Fruit fly (Drosophila melanogaster) whole organism, embryonic: ENCODE results near the gene CG6295.

Experiments used
- Ada2b ChIP-seq: fragments of 200-800 bp; sonication (Bioruptor generic); IDR thresholded peaks from 2 replicates; pipeline ENCODE4 v1.3.6; 2022; ENCODE audit warnings: missing biosample characterization, missing genetic modification characterization
- Atf3 ChIP-seq: fragments of 200-800 bp; sonication (Bioruptor generic); optimal IDR thresholded peaks from 3 replicates; lab custom pipeline; 2016; ENCODE audit warnings: missing biosample characterization, missing genetic modification characterization
- Bteb2 ChIP-seq: fragments of 200-800 bp; sonication (Bioruptor generic); optimal IDR thresholded peaks from 2 replicates; lab custom pipeline; 2016; ENCODE audit warnings: missing biosample characterization, missing genetic modification characterization
- CG10147 ChIP-seq: fragments of 200-800 bp; sonication (Bioruptor generic); optimal IDR thresholded peaks from 2 replicates; lab custom pipeline; 2019; ENCODE audit warnings: missing biosample characterization, mild to moderate bottlenecking, missing genetic modification characterization, moderate library complexity
- CG1024 ChIP-seq: fragments of 200-800 bp; sonication (Bioruptor generic); IDR thresholded peaks from 2 replicates; pipeline ENCODE4 v1.3.6; 2022; ENCODE audit warnings: missing biosample characterization, missing genetic modification characterization
- CG1233 ChIP-seq: fragments of 200-800 bp; sonication (Bioruptor generic); optimal IDR thresholded peaks from 4 replicates; lab custom pipeline; 2018; ENCODE audit warnings: missing biosample characterization, mild to moderate bottlenecking, missing genetic modification characterization
- CG15696 ChIP-seq: fragments of 200-800 bp; sonication (Bioruptor generic); optimal IDR thresholded peaks from 2 replicates; lab custom pipeline; 2019; ENCODE audit warnings: missing biosample characterization, mild to moderate bottlenecking, missing genetic modification characterization, moderate library complexity
- CG17361 ChIP-seq: fragments of 200-800 bp; sonication (Bioruptor generic); IDR thresholded peaks from 3 replicates; pipeline ENCODE4 v1.3.6; 2022; ENCODE audit warnings: missing biosample characterization, missing genetic modification characterization
- CG1832 ChIP-seq: fragments of 200-800 bp; sonication (Bioruptor generic); optimal IDR thresholded peaks from 2 replicates; lab custom pipeline; 2017; ENCODE audit warnings: missing biosample characterization, mild to moderate bottlenecking, missing genetic modification characterization, inconsistent platforms
- CG18476 ChIP-seq: fragments of 200-800 bp; sonication (Bioruptor generic); optimal IDR thresholded peaks from 2 replicates; lab custom pipeline; 2016; ENCODE audit warnings: missing biosample characterization, mild to moderate bottlenecking, missing genetic modification characterization
- CG18619 ChIP-seq: fragments of 200-800 bp; sonication (Bioruptor generic); optimal IDR thresholded peaks from 3 replicates; lab custom pipeline; 2017; ENCODE audit warnings: missing biosample characterization, mild to moderate bottlenecking, missing genetic modification characterization
- CG30020 ChIP-seq: fragments of 200-800 bp; optimal IDR thresholded peaks from 2 replicates; lab custom pipeline; 2019; ENCODE audit warnings: missing biosample characterization, mild to moderate bottlenecking, missing genetic modification characterization, moderate library complexity
- CG30403 ChIP-seq: fragments of 200-800 bp; sonication (Bioruptor generic); optimal IDR thresholded peaks from 3 replicates; lab custom pipeline; 2016; ENCODE audit warnings: missing biosample characterization, missing genetic modification characterization
- CG31224 ChIP-seq: fragments of 200-800 bp; sonication (Bioruptor generic); IDR thresholded peaks from 2 replicates; pipeline ENCODE4 v1.3.6; 2022; ENCODE audit warnings: missing biosample characterization, missing genetic modification characterization
- CG31365 ChIP-seq: fragments of 200-800 bp; sonication (Bioruptor generic); optimal IDR thresholded peaks from 2 replicates; lab custom pipeline; 2018; ENCODE audit warnings: missing biosample characterization, mild to moderate bottlenecking, missing genetic modification characterization
- CG31388 ChIP-seq: fragments of 200-800 bp; sonication (Bioruptor generic); optimal IDR thresholded peaks from 2 replicates; lab custom pipeline; 2016; ENCODE audit warnings: missing biosample characterization, missing genetic modification characterization
- CG33213 ChIP-seq: fragments of 200-800 bp; sonication (Bioruptor generic); optimal IDR thresholded peaks from 3 replicates; lab custom pipeline; 2016; ENCODE audit warnings: missing biosample characterization, missing genetic modification characterization
- CG3407 ChIP-seq: fragments of 200-800 bp; sonication (Bioruptor generic); optimal IDR thresholded peaks from 2 replicates; lab custom pipeline; 2018; ENCODE audit warnings: missing biosample characterization, mild to moderate bottlenecking, missing genetic modification characterization
- CG4404 ChIP-seq: fragments of 200-800 bp; sonication (Bioruptor generic); IDR thresholded peaks from 2 replicates; pipeline ENCODE4 v1.3.6; 2022; ENCODE audit warnings: missing biosample characterization, missing genetic modification characterization
- CG4820 ChIP-seq: fragments of 200-800 bp; sonication (Bioruptor generic); optimal IDR thresholded peaks from 3 replicates; lab custom pipeline; 2016; ENCODE audit warnings: missing biosample characterization, missing genetic modification characterization
- CG8478 ChIP-seq: fragments of >200 bp; optimal IDR thresholded peaks from 2 replicates; lab custom pipeline; 2018
- CG9215 ChIP-seq: fragments of 200-800 bp; sonication (Bioruptor generic); IDR thresholded peaks from 2 replicates; pipeline ENCODE4 v1.3.6; 2022; ENCODE audit warnings: missing biosample characterization, missing genetic modification characterization
- Deaf1 ChIP-seq: fragments of 200-800 bp; optimal IDR thresholded peaks from 3 replicates; lab custom pipeline; 2019; ENCODE audit warnings: missing biosample characterization, mild to moderate bottlenecking, missing genetic modification characterization, moderate library complexity
- Dll ChIP-seq: fragments of 200-800 bp; sonication (Bioruptor generic); IDR thresholded peaks from 4 replicates; pipeline ENCODE4 v1.3.6; 2022; ENCODE audit warnings: missing biosample characterization, missing genetic modification characterization; ENCODE audit not compliant: partially characterized antibody
- GATAe ChIP-seq: fragments of 200-800 bp; sonication (Bioruptor generic); conservative IDR thresholded peaks from 2 replicates; pipeline ENCODE4 v1.3.6; 2022; ENCODE audit warnings: missing biosample characterization, missing genetic modification characterization
- Meics ChIP-seq: fragments of 200-800 bp; sonication (Bioruptor generic); optimal IDR thresholded peaks from 2 replicates; lab custom pipeline; 2017; ENCODE audit warnings: missing biosample characterization, mild to moderate bottlenecking, missing genetic modification characterization
- Mes4 ChIP-seq: fragments of 200-800 bp; sonication (Bioruptor generic); optimal IDR thresholded peaks from 2 replicates; lab custom pipeline; 2016; ENCODE audit warnings: missing biosample characterization, missing genetic modification characterization
- NC2β ChIP-seq: fragments of 200-800 bp; sonication (Bioruptor generic); optimal IDR thresholded peaks from 2 replicates; lab custom pipeline; 2016; ENCODE audit warnings: missing biosample characterization, missing genetic modification characterization
- NK7.1 ChIP-seq: fragments of 200-800 bp; sonication (Bioruptor generic); optimal IDR thresholded peaks from 3 replicates; lab custom pipeline; 2016; ENCODE audit warnings: missing biosample characterization, missing genetic modification characterization
- Neu2 ChIP-seq: fragments of 200-800 bp; sonication (Bioruptor generic); optimal IDR thresholded peaks from 3 replicates; lab custom pipeline; 2016; ENCODE audit warnings: missing biosample characterization, missing genetic modification characterization, borderline replicate concordance
- Nf-YB ChIP-seq: fragments of 200-800 bp; sonication (Bioruptor generic); optimal IDR thresholded peaks from 3 replicates; lab custom pipeline; 2019; ENCODE audit warnings: missing biosample characterization, mild to moderate bottlenecking, missing genetic modification characterization, moderate library complexity
- amos ChIP-seq: fragments of 200-800 bp; sonication (Bioruptor generic); IDR thresholded peaks from 2 replicates; pipeline ENCODE4 v1.3.6; 2022; ENCODE audit warnings: missing biosample characterization, missing genetic modification characterization; ENCODE audit not compliant: partially characterized antibody
- az2 ChIP-seq: fragments of 200-800 bp; sonication (Bioruptor generic); optimal IDR thresholded peaks from 3 replicates; lab custom pipeline; 2016; ENCODE audit warnings: missing biosample characterization, missing genetic modification characterization
- bab2 ChIP-seq: fragments of 200-800 bp; sonication (Bioruptor generic); optimal IDR thresholded peaks from 2 replicates; lab custom pipeline; 2016; ENCODE audit warnings: missing biosample characterization, missing genetic modification characterization
- esg ChIP-seq: fragments of 200-800 bp; sonication (Bioruptor generic); conservative IDR thresholded peaks from 2 replicates; pipeline ENCODE4 v1.3.6; 2022; ENCODE audit warnings: missing biosample characterization, missing genetic modification characterization
- fd64A ChIP-seq: fragments of 200-800 bp; sonication (Bioruptor generic); optimal IDR thresholded peaks from 3 replicates; lab custom pipeline; 2018; ENCODE audit warnings: missing biosample characterization, mild to moderate bottlenecking, missing genetic modification characterization
- gt ChIP-seq: fragments of 200-800 bp; sonication (Bioruptor generic); IDR thresholded peaks from 2 replicates; pipeline ENCODE4 v1.3.6; 2022; ENCODE audit warnings: missing biosample characterization, missing genetic modification characterization
- inv ChIP-seq: fragments of 200-800 bp; sonication (Bioruptor generic); IDR thresholded peaks from 2 replicates; pipeline ENCODE4 v1.3.6; 2022; ENCODE audit warnings: missing biosample characterization, missing genetic modification characterization; ENCODE audit not compliant: partially characterized antibody
- jing ChIP-seq: fragments of 200-800 bp; sonication (Bioruptor generic); optimal IDR thresholded peaks from 2 replicates; lab custom pipeline; 2018; ENCODE audit warnings: missing biosample characterization, mild to moderate bottlenecking, missing genetic modification characterization
- kay ChIP-seq: fragments of 200-800 bp; sonication (Bioruptor generic); optimal IDR thresholded peaks from 2 replicates; lab custom pipeline; 2016; ENCODE audit warnings: missing biosample characterization, missing genetic modification characterization
- luna ChIP-seq: fragments of 200-800 bp; sonication (Bioruptor generic); optimal IDR thresholded peaks from 2 replicates; lab custom pipeline; 2016; ENCODE audit warnings: missing biosample characterization, missing genetic modification characterization
- nerfin-2 ChIP-seq: fragments of 200-800 bp; sonication (Bioruptor generic); IDR thresholded peaks from 2 replicates; pipeline ENCODE4 v1.3.6; 2022; ENCODE audit warnings: missing biosample characterization, missing genetic modification characterization; ENCODE audit not compliant: partially characterized antibody
- odd ChIP-seq: fragments of 200-800 bp; sonication (Bioruptor generic); optimal IDR thresholded peaks from 2 replicates; lab custom pipeline; 2017; ENCODE audit warnings: missing biosample characterization, mild to moderate bottlenecking, missing genetic modification characterization
- peb ChIP-seq: fragments of 200-800 bp; sonication (Bioruptor generic); IDR thresholded peaks from 2 replicates; pipeline ENCODE4 v1.3.6; 2022; ENCODE audit warnings: missing biosample characterization, missing genetic modification characterization
- prd ChIP-seq, 3 experiments: fragments of >200 bp in 2 of 3; fragments of 200-800 bp in 1 of 3; sonication (Bioruptor generic) in 1 of 3; optimal IDR thresholded peaks in 2 of 3; IDR thresholded peaks in 1 of 3; 2 replicates in 2 of 3; 3 replicates in 1 of 3; pipeline versions ENCODE4 v1.3.6 to Lab custom; 2017 to 2022; ENCODE audit warnings: missing biosample characterization in 1 of 3, missing genetic modification characterization in 1 of 3
- repo ChIP-seq: fragments of 200-800 bp; sonication (Bioruptor generic); optimal IDR thresholded peaks from 2 replicates; lab custom pipeline; 2016; ENCODE audit warnings: missing biosample characterization, missing genetic modification characterization
- scrt ChIP-seq: fragments of 200-800 bp; sonication (Bioruptor generic); optimal IDR thresholded peaks from 2 replicates; lab custom pipeline; 2018; ENCODE audit warnings: missing biosample characterization, mild to moderate bottlenecking, missing genetic modification characterization, moderate library complexity
- sd ChIP-seq: fragments of 200-800 bp; sonication (Bioruptor generic); optimal IDR thresholded peaks from 3 replicates; lab custom pipeline; 2018; ENCODE audit warnings: missing biosample characterization, mild to moderate bottlenecking, missing genetic modification characterization, moderate library complexity
- stc ChIP-seq: fragments of 200-800 bp; sonication (Bioruptor generic); IDR thresholded peaks from 2 replicates; pipeline ENCODE4 v1.3.6; 2022; ENCODE audit warnings: missing biosample characterization, missing genetic modification characterization
- trem ChIP-seq: fragments of 200-800 bp; optimal IDR thresholded peaks from 3 replicates; lab custom pipeline; 2019; ENCODE audit warnings: missing biosample characterization, mild to moderate bottlenecking, missing genetic modification characterization, moderate library complexity
- ttk ChIP-seq: fragments of 200-800 bp; sonication (Bioruptor generic); IDR thresholded peaks from 2 replicates; pipeline ENCODE4 v2.1.2; 2022; ENCODE audit warnings: missing biosample characterization, missing genetic modification characterization
- unc-4 ChIP-seq: fragments of 200-800 bp; sonication (Bioruptor generic); IDR thresholded peaks from 2 replicates; pipeline ENCODE4 v1.3.6; 2022; ENCODE audit warnings: missing biosample characterization, missing genetic modification characterization; ENCODE audit not compliant: partially characterized antibody

Gene CG6295

DNA sequence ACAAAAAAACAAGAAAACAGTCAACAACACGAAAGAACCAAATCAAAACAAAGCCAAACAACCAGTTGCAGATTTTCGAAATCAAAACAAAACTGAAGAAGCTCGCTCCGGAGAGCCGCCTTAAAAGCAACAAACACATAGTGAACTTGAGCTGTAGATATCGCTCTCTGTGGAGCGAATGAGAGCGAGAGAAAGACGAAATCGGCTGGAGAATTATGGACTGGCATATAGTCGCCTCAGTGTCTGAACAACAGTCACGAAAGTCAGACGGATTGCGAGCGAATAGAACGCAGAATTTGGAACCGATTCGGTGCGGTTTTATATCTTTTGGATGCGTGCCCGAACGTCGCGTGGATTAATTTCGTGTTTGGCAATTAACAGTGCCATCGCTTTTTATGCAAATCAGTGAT, 26.6 kb downstream of the CG6295 start (continued):
- no peak for TF ChIP-seq CG4820
- no peak for TF ChIP-seq Meics (GFP tag; lab: Kevin White, UChicago)
- TF ChIP-seq Neu2, result no peak
- no peak for TF ChIP-seq CG33213 (GFP tag; lab: Kevin White, UChicago)
- no peak for TF ChIP-seq peb (GFP tag; lab: Robert Waterston, UW)
- TF ChIP-seq CG3407 (GFP tag; lab: Kevin White, UChicago), result no peak
- no peak for TF ChIP-seq fd64A (GFP tag; lab: Kevin White, UChicago)
- TF ChIP-seq kay (GFP tag; lab: Kevin White, UChicago), result no peak
- peak; percentile 74 for TF ChIP-seq sd
- TF ChIP-seq luna (GFP tag; lab: Kevin White, UChicago), result no peak
- TF ChIP-seq stc (GFP tag; lab: Robert Waterston, UW), result no peak; the same call in 1 of the 2 replicates
- TF ChIP-seq Mes4 (GFP tag; lab: Kevin White, UChicago), result no peak
- peak; percentile 68 for TF ChIP-seq Deaf1 (tag; lab: Kevin White, UChicago)
- no peak for TF ChIP-seq CG4404 (GFP tag; lab: Robert Waterston, UW)
- TF ChIP-seq Nf-YB (GFP tag; lab: Kevin White, UChicago), result no peak
- no peak for TF ChIP-seq CG18476 (GFP tag; lab: Kevin White, UChicago)
- TF ChIP-seq esg (GFP tag; lab: Robert Waterston, UW), result no peak
- TF ChIP-seq CG1832, result no peak
- TF ChIP-seq odd (GFP tag; lab: Kevin White, UChicago), result no peak
- 0 out of 4 replicates have a peak, but pooled peaks have one; percentile 15 for TF ChIP-seq Dll (GFP tag; lab: Robert Waterston, UW)
- TF ChIP-seq CG31224 (GFP tag; lab: Robert Waterston, UW), result no peak
- no peak for TF ChIP-seq CG15696 (tag; lab: Kevin White, UChicago)
- no peak for TF ChIP-seq gt (GFP tag; lab: Robert Waterston, UW)
- TF ChIP-seq az2 (GFP tag; lab: Kevin White, UChicago), result no peak
- no peak for TF ChIP-seq CG17361
- no peak for TF ChIP-seq ttk (GFP tag; lab: Robert Waterston, UW)
- no peak for TF ChIP-seq scrt (GFP tag; lab: Kevin White, UChicago)
- no peak for TF ChIP-seq inv (GFP tag; lab: Robert Waterston, UW)
- no peak for TF ChIP-seq trem
- TF ChIP-seq Atf3, result no peak
- no peak for TF ChIP-seq prd (optimal IDR thresholded peaks at IDR 0.05; lab: Kevin White, UChicago)
- no peak for TF ChIP-seq prd (GFP tag; IDR thresholded peaks at IDR 0.05; lab: Robert Waterston, UW)
- no peak for TF ChIP-seq CG1233 (GFP tag; lab: Kevin White, UChicago)
- no peak for TF ChIP-seq CG8478 (lab: Kevin White, UChicago)
- no peak for TF ChIP-seq repo (GFP tag; lab: Kevin White, UChicago)
- no peak for TF ChIP-seq bab2 (GFP tag; lab: Kevin White, UChicago)
- TF ChIP-seq CG31388 (GFP tag; lab: Kevin White, UChicago), result no peak
- TF ChIP-seq Ada2b, result no peak
- no peak for TF ChIP-seq NK7.1 (GFP tag; lab: Kevin White, UChicago)
- TF ChIP-seq amos (GFP tag; lab: Robert Waterston, UW), result peak; percentile 48; the same call in 1 of the 2 replicates
- TF ChIP-seq nerfin-2, result no peak
- peak; percentile 52 for TF ChIP-seq unc-4 (GFP tag; lab: Robert Waterston, UW)
- no peak for TF ChIP-seq CG18619
- TF ChIP-seq jing (GFP tag; lab: Kevin White, UChicago), result no peak
- no peak for TF ChIP-seq GATAe (GFP tag; lab: Robert Waterston, UW)
- no peak for TF ChIP-seq CG30020 (tag; lab: Kevin White, UChicago)
- no peak for TF ChIP-seq CG31365
- no peak for TF ChIP-seq Bteb2 (GFP tag; lab: Kevin White, UChicago)
- TF ChIP-seq CG30403, result no peak
- no peak for TF ChIP-seq NC2β
- no peak for TF ChIP-seq CG1024 (GFP tag; lab: Robert Waterston, UW)
- TF ChIP-seq CG9215 (GFP tag; lab: Robert Waterston, UW), result no peak
- TF ChIP-seq CG10147, result no peak
